Worm (Caenorhabditis elegans) whole organism, young adult: Measurements from ENCODE around the gene ZK1307.1.

ENCODE experiments used
- ama-1 ChIP-seq, 3 experiments: fragments of 150-350 bp in 1 of 3; sonication (generic microtip) in 2 of 3; optimal IDR thresholded peaks; 2 replicates each; lab custom pipeline; 2014 to 2018; ENCODE audit warnings: missing biosample characterization in 2 of 3, missing genetic modification characterization in 2 of 3, missing genetic modification reagents in 2 of 3
- athp-1 ChIP-seq: sonication (generic microtip); optimal IDR thresholded peaks from 2 replicates; lab custom pipeline; 2017; ENCODE audit warnings: mild to moderate bottlenecking, missing genetic modification characterization, missing compliant biosample characterization
- bed-1 ChIP-seq: fragments of 200-800 bp; sonication (Bioruptor generic); IDR thresholded peaks from 2 replicates; pipeline ENCODE4 v1.3.6; 2022; ENCODE audit warnings: missing genetic modification reagents, missing genetic modification characterization, missing compliant biosample characterization
- efl-1 ChIP-seq: fragments of 150-350 bp; optimal IDR thresholded peaks from 2 replicates; lab custom pipeline; 2014; ENCODE audit warnings: missing biosample characterization, missing genetic modification reagents, missing genetic modification characterization
- ets-4 ChIP-seq: fragments of 200-800 bp; sonication (Bioruptor generic); optimal IDR thresholded peaks from 2 replicates; lab custom pipeline; 2018; ENCODE audit warnings: mild to moderate bottlenecking, missing genetic modification characterization, missing compliant biosample characterization
- lir-1 ChIP-seq: fragments of 200-800 bp; sonication (Bioruptor generic); conservative IDR thresholded peaks from 2 replicates; pipeline ENCODE4 v1.3.6; 2022; ENCODE audit warnings: missing genetic modification reagents, missing genetic modification characterization, missing compliant biosample characterization
- nfya-1 ChIP-seq: sonication (generic microtip); optimal IDR thresholded peaks from 2 replicates; lab custom pipeline; 2017; ENCODE audit warnings: antibody characterized with exemption, missing compliant biosample characterization, missing genetic modification characterization, borderline replicate concordance; ENCODE audit not compliant: insufficient read depth
- pha-4 ChIP-seq: fragments of 150-350 bp; sonication (generic microtip); optimal IDR thresholded peaks from 2 replicates; lab custom pipeline; 2014; ENCODE audit warnings: missing biosample characterization, missing genetic modification reagents, missing genetic modification characterization
- repo-1 ChIP-seq: sonication (generic microtip); optimal IDR thresholded peaks from 2 replicates; lab custom pipeline; 2017; ENCODE audit warnings: mild to moderate bottlenecking, missing genetic modification characterization, missing compliant biosample characterization
- somi-1 ChIP-seq: fragments of 200-800 bp; sonication (Bioruptor generic); optimal IDR thresholded peaks from 2 replicates; lab custom pipeline; 2018; ENCODE audit warnings: mild to moderate bottlenecking, missing genetic modification characterization, missing compliant biosample characterization
- tbp1 ChIP-seq: fragments of 200-800 bp; sonication (Bioruptor generic); optimal IDR thresholded peaks from 2 replicates; lab custom pipeline; 2018; ENCODE audit warnings: mild to moderate bottlenecking, missing genetic modification characterization, missing compliant biosample characterization
- unc-130 ChIP-seq: sonication (generic microtip); optimal IDR thresholded peaks from 2 replicates; lab custom pipeline; 2016; ENCODE audit warnings: missing genetic modification reagents, missing genetic modification characterization, missing compliant biosample characterization
- unc-62 ChIP-seq: fragments of 150-350 bp; optimal IDR thresholded peaks from 2 replicates; lab custom pipeline; 2014; ENCODE audit warnings: missing biosample characterization, missing genetic modification reagents, missing genetic modification characterization

DNA sequence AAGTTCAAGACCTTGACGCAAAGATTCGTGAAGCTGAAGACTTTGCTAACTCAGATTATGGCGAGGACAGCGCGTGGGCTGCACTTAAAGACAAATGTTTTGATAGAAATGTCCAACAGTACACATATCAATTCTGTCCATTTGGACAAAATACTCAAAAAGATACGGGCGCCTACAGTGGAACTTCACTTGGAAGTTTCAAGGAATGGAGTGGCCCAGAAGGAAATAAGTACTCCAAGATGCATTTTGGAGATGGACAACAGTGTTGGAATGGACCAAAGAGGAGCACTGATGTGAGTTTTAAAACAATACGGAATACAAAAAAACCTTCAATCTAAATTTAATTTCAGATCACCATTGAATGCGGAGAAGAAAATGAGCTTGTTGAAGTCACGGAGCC, 29.4 kb downstream of the ZK1307.1 start:
- no peak for TF ChIP-seq athp-1 (tag; lab: Kevin White, UChicago)
- TF ChIP-seq repo-1 (tag; lab: Kevin White, UChicago) = no peak
- TF ChIP-seq unc-130 (GFP tag; lab: Kevin White, UChicago) = no peak
- TF ChIP-seq pha-4 (tag; lab: Kevin White, UChicago) = no peak
- no peak for TF ChIP-seq lir-1 (GFP tag; lab: Robert Waterston, UW)
- TF ChIP-seq unc-62 = no peak
- TF ChIP-seq efl-1 (GFP tag; lab: Kevin White, UChicago) = no peak
- TF ChIP-seq bed-1 (GFP tag; lab: Robert Waterston, UW) = no peak
- no peak for TF ChIP-seq nfya-1 (tag; lab: Kevin White, UChicago)
- TF ChIP-seq tbp1 (GFP tag; lab: Kevin White, UChicago) = no peak
- TF ChIP-seq ama-1 (optimal IDR thresholded peaks at IDR 0.05; lab: Kevin White, UChicago) = no peak
- TF ChIP-seq ama-1 (GFP tag; optimal IDR thresholded peaks at IDR 0.05; lab: Kevin White, UChicago) = no peak
- TF ChIP-seq somi-1 = no peak
- TF ChIP-seq ets-4 (GFP tag; lab: Kevin White, UChicago) = no peak
